Fruit fly (Drosophila melanogaster): ENCODE results near the gene CG9676.

dm6 chrX:16695658-16696181 is 4.2 kb downstream of the CG9676 start, which contains the start of gene CG4678:
- TF ChIP-seq CrebA (GFP tag; optimal IDR thresholded peaks at IDR 0.05; ENCODE audit: borderline replicate concordance) (no peak), psq (GFP tag; optimal IDR thresholded peaks at IDR 0.05) (no peak), br (GFP tag; optimal IDR thresholded peaks at IDR 0.05) (no peak), dsf (GFP tag; optimal IDR thresholded peaks at IDR 0.05; ENCODE audit: borderline replicate concordance) (no peak), pan (optimal IDR thresholded peaks at IDR 0.05) (no peak), Vsx2 (GFP tag; optimal IDR thresholded peaks at IDR 0.05; ENCODE audit: partially characterized antibody) (peak; percentile 66), GATAd (GFP tag; optimal IDR thresholded peaks at IDR 0.05) (no peak), Sp1 (GFP tag; optimal IDR thresholded peaks at IDR 0.05) (no peak), dmrt93B (GFP tag; optimal IDR thresholded peaks at IDR 0.05) (no peak)
